Worm (Caenorhabditis elegans): ENCODE data around the gene T04C9.3.

Gene T04C9.3

DNA sequence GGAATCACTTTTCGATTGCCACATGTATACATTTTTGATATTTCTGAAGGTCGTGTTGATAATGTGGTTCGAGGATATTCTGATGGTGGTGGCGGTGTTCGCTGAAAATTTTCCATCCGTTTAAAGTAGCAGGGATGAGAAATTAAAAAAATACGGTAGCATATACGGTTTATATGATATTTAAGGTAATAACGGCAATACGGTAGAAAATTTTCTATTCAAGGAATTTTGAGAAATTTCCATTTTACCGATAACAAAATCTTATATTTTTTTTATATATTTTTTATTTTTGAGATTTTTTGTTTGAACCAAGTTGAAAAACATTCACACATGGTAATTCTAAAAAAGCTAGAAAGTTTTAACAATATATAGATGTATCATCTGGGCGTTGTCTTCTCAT lies 45.0 kb downstream of the T04C9.3 start, which contains the start of gene ZK328.6:
ZK328.6 (minus strand) TSS at position 101 of the 400 bp plus-strand sequence.
- no peak for TF ChIP-seq hrde-1 (tag; optimal IDR thresholded peaks at IDR 0.05; ENCODE audit: borderline replicate concordance)
- TF ChIP-seq lin-54 (GFP tag; optimal IDR thresholded peaks at IDR 0.05): no peak

Data from whole organism, young adult.